Fruit fly (Drosophila melanogaster): ENCODE data around the gene Gyc76C.

Gene Gyc76C

dm6 chr3L:19793438-19793998 is at the start of gene Gyc76C, which contains the start of the genes CG42637 and SREBP:
TSS of gene Gyc76C (minus strand) at chr3L:19793569.
TSS of gene CG42637 (minus strand) at chr3L:19793569.
TSS of gene SREBP (plus strand) at chr3L:19793935.
- no peak; the same call in 1 of the 2 replicates for TF ChIP-seq CG12605 (GFP tag; IDR thresholded peaks at IDR 0.05)
- TF ChIP-seq CG8159 (tag; optimal IDR thresholded peaks at IDR 0.05) = no peak
- TF ChIP-seq fd96Ca (GFP tag; IDR thresholded peaks at IDR 0.05) = no peak
- no peak for TF ChIP-seq D1 (tag; optimal IDR thresholded peaks at IDR 0.05)
- TF ChIP-seq CG34367 (tag; optimal IDR thresholded peaks at IDR 0.05) = no peak

dm6 chr3L:19836375-19836937 is 43.1 kb upstream of the Gyc76C start, which contains the start of gene kto:
TSS of gene kto (plus strand) at chr3L:19836614.
- no peak for TF ChIP-seq CG32121 (GFP tag; IDR thresholded peaks at IDR 0.05)
- TF ChIP-seq Pif1B (GFP tag; optimal IDR thresholded peaks at IDR 0.05) = no peak
- no peak for TF ChIP-seq CG14655 (GFP tag; optimal IDR thresholded peaks at IDR 0.05)
- TF ChIP-seq rn (GFP tag; IDR thresholded peaks at IDR 0.05) = no peak
- no peak for TF ChIP-seq Ets98B (GFP tag; IDR thresholded peaks at IDR 0.05)
- TF ChIP-seq Snoo (tag; optimal IDR thresholded peaks at IDR 0.05) = no peak

- TF ChIP-seq CG4496 (GFP tag; IDR thresholded peaks at IDR 0.05) (0 out of 3 replicates have a peak, but pooled peaks have one; percentile 41), Pif1A (GFP tag; optimal IDR thresholded peaks at IDR 0.05) (no peak), CG17806 (tag; optimal IDR thresholded peaks at IDR 0.05) (no peak), CG12605 (GFP tag; IDR thresholded peaks at IDR 0.05) (no peak), fd96Ca (GFP tag; IDR thresholded peaks at IDR 0.05) (no peak), CG32121 (GFP tag; IDR thresholded peaks at IDR 0.05) (no peak), CG34367 (tag; optimal IDR thresholded peaks at IDR 0.05) (no peak), CG15710 (tag; optimal IDR thresholded peaks at IDR 0.05) (no peak), CG13204 (GFP tag; optimal IDR thresholded peaks at IDR 0.05) (no peak), CG8159 (tag; optimal IDR thresholded peaks at IDR 0.05) (no peak), CG9948 (tag; optimal IDR thresholded peaks at IDR 0.05) (no peak), rn (GFP tag; IDR thresholded peaks at IDR 0.05) (no peak), Snoo (tag; optimal IDR thresholded peaks at IDR 0.05) (peak; percentile 58), gl (tag; optimal IDR thresholded peaks at IDR 0.05) (no peak), Ets98B (GFP tag; IDR thresholded peaks at IDR 0.05) (no peak), D1 (tag; optimal IDR thresholded peaks at IDR 0.05) (no peak)
Measured at dm6 chr3L:19834143-19834794, 40.9 kb upstream of the Gyc76C start, which contains the start of the genes trc and CG32221. TSS of gene trc (minus strand) at chr3L:19834304. TSS of gene CG32221 (plus strand) at chr3L:19834670.

DNA sequence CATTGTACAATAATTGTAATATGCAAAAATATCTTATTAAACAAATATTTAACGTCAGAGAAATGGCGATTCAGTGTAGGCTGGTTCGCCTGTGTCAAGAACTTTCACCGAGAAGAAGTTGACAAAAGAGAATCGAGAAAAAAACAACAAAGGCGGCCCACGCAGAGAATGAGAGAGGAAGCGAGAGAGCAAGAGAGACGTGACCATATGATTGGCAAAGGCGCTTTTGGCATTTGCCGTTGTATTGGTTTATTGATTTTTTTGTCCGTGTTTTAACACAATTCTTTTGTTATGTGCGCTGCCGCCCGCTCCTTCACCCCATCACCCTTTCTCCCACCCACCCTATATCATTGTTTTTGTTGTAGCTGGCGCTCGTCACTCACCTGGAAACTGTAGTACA is 39.9 kb upstream of the Gyc76C start:
- TF ChIP-seq CG14655 (GFP tag; optimal IDR thresholded peaks at IDR 0.05) = no peak
- no peak for TF ChIP-seq CG8159 (tag; optimal IDR thresholded peaks at IDR 0.05)
- no peak for TF ChIP-seq D1 (tag; optimal IDR thresholded peaks at IDR 0.05)
- TF ChIP-seq Pif1B (GFP tag; optimal IDR thresholded peaks at IDR 0.05) = no peak
- no peak for TF ChIP-seq CG32121 (GFP tag; IDR thresholded peaks at IDR 0.05)
- no peak for TF ChIP-seq CG34367 (tag; optimal IDR thresholded peaks at IDR 0.05)
- TF ChIP-seq Pif1A (GFP tag; optimal IDR thresholded peaks at IDR 0.05) = no peak
- TF ChIP-seq fd96Ca (GFP tag; IDR thresholded peaks at IDR 0.05) = no peak
- peak; percentile 73 for TF ChIP-seq gl (tag; optimal IDR thresholded peaks at IDR 0.05)
- peak; percentile 19 for TF ChIP-seq CG15710 (tag; optimal IDR thresholded peaks at IDR 0.05)
- no peak for TF ChIP-seq CG17806 (tag; optimal IDR thresholded peaks at IDR 0.05)
- peak; percentile 52 for TF ChIP-seq EcR (GFP tag; optimal IDR thresholded peaks at IDR 0.05)
- TF ChIP-seq rn (GFP tag; IDR thresholded peaks at IDR 0.05) = no peak
- TF ChIP-seq Snoo (tag; optimal IDR thresholded peaks at IDR 0.05) = no peak
- no peak; the same call in 1 of the 2 replicates for TF ChIP-seq Ets98B (GFP tag; IDR thresholded peaks at IDR 0.05)
- 0 out of 3 replicates have a peak, but pooled peaks have one; percentile 34 for TF ChIP-seq CG4496 (GFP tag; IDR thresholded peaks at IDR 0.05)
- TF ChIP-seq CG13204 (GFP tag; optimal IDR thresholded peaks at IDR 0.05) = no peak
- TF ChIP-seq CG12605 (GFP tag; IDR thresholded peaks at IDR 0.05) = no peak
- TF ChIP-seq CG10348 (GFP tag; IDR thresholded peaks at IDR 0.05) = no peak
- no peak for TF ChIP-seq CG8301 (tag; optimal IDR thresholded peaks at IDR 0.05)
- peak; percentile 0 for TF ChIP-seq CG9948 (tag; optimal IDR thresholded peaks at IDR 0.05)

DNA sequence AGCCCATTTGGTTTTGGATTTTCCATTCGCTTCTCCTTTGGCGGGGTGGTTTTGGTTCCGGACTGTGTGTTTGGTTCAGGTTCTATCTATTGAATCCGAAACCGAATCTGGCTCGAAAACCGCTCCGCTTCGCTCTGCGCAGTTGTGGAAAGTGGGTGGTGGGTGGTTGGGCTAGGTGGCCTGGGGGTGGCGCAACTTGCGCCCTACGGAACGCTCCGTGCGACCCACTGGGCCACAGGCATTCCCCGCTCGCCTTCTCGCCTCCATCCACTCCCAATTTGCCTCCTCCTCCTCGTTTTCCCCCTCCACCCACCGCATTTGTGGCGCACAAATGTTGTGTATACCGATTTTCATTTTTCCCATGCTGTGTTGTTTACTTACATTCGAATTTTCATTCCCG is 25.3 kb upstream of the Gyc76C start:
- TF ChIP-seq Ets98B (GFP tag; IDR thresholded peaks at IDR 0.05) (no peak), Snoo (tag; optimal IDR thresholded peaks at IDR 0.05) (no peak), D1 (tag; optimal IDR thresholded peaks at IDR 0.05) (no peak), Pif1A (GFP tag; optimal IDR thresholded peaks at IDR 0.05) (no peak), CG9948 (tag; optimal IDR thresholded peaks at IDR 0.05) (no peak), fd96Ca (GFP tag; IDR thresholded peaks at IDR 0.05) (no peak), EcR (GFP tag; optimal IDR thresholded peaks at IDR 0.05) (no peak), CG34367 (tag; optimal IDR thresholded peaks at IDR 0.05) (no peak), gl (tag; optimal IDR thresholded peaks at IDR 0.05) (no peak), CG13204 (GFP tag; optimal IDR thresholded peaks at IDR 0.05) (no peak), CG17806 (tag; optimal IDR thresholded peaks at IDR 0.05) (no peak), rn (GFP tag; IDR thresholded peaks at IDR 0.05) (no peak), CG14655 (GFP tag; optimal IDR thresholded peaks at IDR 0.05) (no peak), CG4496 (GFP tag; IDR thresholded peaks at IDR 0.05) (no peak), CG32121 (GFP tag; IDR thresholded peaks at IDR 0.05) (no peak), Pif1B (GFP tag; optimal IDR thresholded peaks at IDR 0.05) (no peak), CG8301 (tag; optimal IDR thresholded peaks at IDR 0.05) (no peak)

Measured in whole organism, pupa.